Worm (Caenorhabditis elegans) whole organism, early embryonic: Measurements from ENCODE around the gene lgc-27.

Experiments used
- B0310.2 ChIP-seq: sonication (generic microtip); optimal IDR thresholded peaks from 2 replicates; lab custom pipeline; 2016; ENCODE audit warnings: mild to moderate bottlenecking, missing genetic modification characterization, missing compliant biosample characterization
- aly-1 ChIP-seq: sonication (generic microtip); optimal IDR thresholded peaks from 2 replicates; lab custom pipeline; 2016; ENCODE audit warnings: missing genetic modification characterization, missing compliant biosample characterization
- ama-1 ChIP-seq: fragments of 150-350 bp; optimal IDR thresholded peaks from 2 replicates; lab custom pipeline; 2014
- ceh-36 ChIP-seq: sonication (generic microtip); optimal IDR thresholded peaks from 2 replicates; lab custom pipeline; 2016; ENCODE audit warnings: missing genetic modification characterization, inconsistent platforms, missing compliant biosample characterization
- ets-7 ChIP-seq: sonication (generic microtip); optimal IDR thresholded peaks from 2 replicates; lab custom pipeline; 2016; ENCODE audit warnings: missing genotype, missing genetic modification characterization, missing compliant biosample characterization
- flt-1 ChIP-seq: fragments of 200-800 bp; sonication (Bioruptor generic); IDR thresholded peaks from 2 replicates; pipeline ENCODE4 v1.3.6; 2022; ENCODE audit warnings: missing genetic modification characterization, missing compliant biosample characterization
- hmbx-1 ChIP-seq: sonication (generic microtip); optimal IDR thresholded peaks from 2 replicates; lab custom pipeline; 2016; ENCODE audit warnings: mild to moderate bottlenecking, missing genetic modification characterization, missing compliant biosample characterization
- hmg-4 ChIP-seq: fragments of 200-800 bp; sonication (Bioruptor generic); optimal IDR thresholded peaks from 2 replicates; lab custom pipeline; 2018; ENCODE audit warnings: mild to moderate bottlenecking, missing genetic modification characterization, missing compliant biosample characterization
- hnd-1 ChIP-seq: sonication (generic microtip); optimal IDR thresholded peaks from 2 replicates; lab custom pipeline; 2016; ENCODE audit warnings: missing genetic modification characterization, missing compliant biosample characterization
- pes-1 ChIP-seq: fragments of 200-800 bp; sonication (Bioruptor generic); IDR thresholded peaks from 2 replicates; pipeline ENCODE4 v1.3.6; 2022; ENCODE audit warnings: missing genetic modification reagents, missing genetic modification characterization, missing compliant biosample characterization
- scrt-1 ChIP-seq: fragments of 200-800 bp; sonication (Bioruptor generic); IDR thresholded peaks from 2 replicates; pipeline ENCODE4 v1.3.6; 2022; ENCODE audit warnings: missing genetic modification characterization, missing compliant biosample characterization
- tbx-37 ChIP-seq: fragments of 200-800 bp; sonication (Bioruptor generic); conservative IDR thresholded peaks from 2 replicates; pipeline ENCODE4 v1.3.6; 2022; ENCODE audit warnings: missing genetic modification reagents, missing genetic modification characterization, missing compliant biosample characterization
- tra-4 ChIP-seq: sonication (generic microtip); optimal IDR thresholded peaks from 2 replicates; lab custom pipeline; 2017; ENCODE audit warnings: missing genetic modification characterization, missing compliant biosample characterization

- TF ChIP-seq tra-4 = no peak
- no peak for TF ChIP-seq pes-1
- TF ChIP-seq flt-1 (GFP tag; lab: Robert Waterston, UW) = no peak
- TF ChIP-seq ama-1 (lab: Kevin White, UChicago) = no peak
- no peak for TF ChIP-seq hmg-4 (GFP tag; lab: Kevin White, UChicago)
- no peak for TF ChIP-seq hmbx-1 (tag; lab: Kevin White, UChicago)
- TF ChIP-seq ceh-36 = no peak
- no peak for TF ChIP-seq scrt-1 (GFP tag; lab: Robert Waterston, UW)
- TF ChIP-seq aly-1 (tag; lab: Kevin White, UChicago) = no peak
- no peak for TF ChIP-seq B0310.2
- no peak for TF ChIP-seq hnd-1 (tag; lab: Kevin White, UChicago)
- no peak for TF ChIP-seq ets-7
- TF ChIP-seq tbx-37 = no peak
Observed at ce11 chrII:4676241-4676640, 27.4 kb downstream of the lgc-27 start.
